Worm (Caenorhabditis elegans) whole organism, midembryonic: ENCODE results near the gene dhs-29.

Source experiments
- T22C8.4 ChIP-seq: fragments of 200-800 bp; sonication (Bioruptor generic); IDR thresholded peaks from 2 replicates; pipeline ENCODE4 v1.3.6; 2022; ENCODE audit warnings: missing genetic modification characterization, missing compliant biosample characterization
- cog-1 ChIP-seq: sonication (generic microtip); optimal IDR thresholded peaks from 2 replicates; lab custom pipeline; 2016; ENCODE audit warnings: missing genetic modification characterization, missing compliant biosample characterization
- flt-1 ChIP-seq: fragments of 200-800 bp; sonication (Bioruptor generic); IDR thresholded peaks from 2 replicates; pipeline ENCODE4 v1.3.6; 2022; ENCODE audit warnings: missing genetic modification characterization, missing compliant biosample characterization
- ref-1 ChIP-seq: fragments of 200-800 bp; sonication (Bioruptor generic); conservative IDR thresholded peaks from 2 replicates; pipeline ENCODE4 v1.3.6; 2022; ENCODE audit warnings: missing genetic modification reagents, missing genetic modification characterization, missing compliant biosample characterization
- ztf-29 ChIP-seq: fragments of 200-800 bp; sonication (Bioruptor generic); IDR thresholded peaks from 2 replicates; pipeline ENCODE4 v1.3.6; 2022; ENCODE audit warnings: missing genetic modification reagents, missing genetic modification characterization, missing compliant biosample characterization

- no peak for TF ChIP-seq T22C8.4 (GFP tag; lab: Robert Waterston, UW)
- TF ChIP-seq ref-1 = no peak
- no peak for TF ChIP-seq flt-1 (GFP tag; lab: Robert Waterston, UW)
- no peak for TF ChIP-seq ztf-29
- no peak for TF ChIP-seq cog-1 (tag; lab: Kevin White, UChicago)
Measured at ce11 chrX:7689119-7689518, 24.4 kb upstream of the dhs-29 start, which contains the start of gene clik-2.
